Fruit fly (Drosophila melanogaster) whole organism, adult: Measurements from ENCODE around the gene Cypl.

Source experiments
- CG11617 ChIP-seq: fragments of 200-800 bp; sonication (Bioruptor generic); optimal IDR thresholded peaks from 2 replicates; lab custom pipeline; 2017; ENCODE audit warnings: mild to moderate bottlenecking, missing biosample characterization, missing genetic modification reagents, missing genetic modification characterization
- CG5204 ChIP-seq: fragments of 200-800 bp; sonication (Bioruptor generic); optimal IDR thresholded peaks from 2 replicates; lab custom pipeline; 2016; ENCODE audit warnings: missing biosample characterization, missing genetic modification characterization
- CG7045 ChIP-seq: fragments of 200-800 bp; sonication (Bioruptor generic); optimal IDR thresholded peaks from 2 replicates; lab custom pipeline; 2017; ENCODE audit warnings: missing biosample characterization, mild to moderate bottlenecking, missing genetic modification characterization
- CG7101 ChIP-seq: fragments of 200-800 bp; sonication (Bioruptor generic); optimal IDR thresholded peaks from 2 replicates; lab custom pipeline; 2018; ENCODE audit warnings: missing biosample characterization, mild to moderate bottlenecking, missing genetic modification characterization, moderate library complexity
- Mnt ChIP-seq: fragments of 200-800 bp; sonication (Bioruptor generic); optimal IDR thresholded peaks from 2 replicates; lab custom pipeline; 2016; ENCODE audit warnings: missing biosample characterization, mild to moderate bottlenecking, missing genetic modification characterization
- cnc ChIP-seq, 2 experiments: fragments of >200 bp; optimal IDR thresholded peaks; 2 replicates each; lab custom pipeline; 2017
- kay ChIP-seq: fragments of 200-800 bp; sonication (Bioruptor generic); peaks from one replicate; lab custom pipeline; 2016; ENCODE audit warnings: missing biosample characterization, missing genetic modification characterization, borderline replicate concordance
- ovo ChIP-seq: fragments of 200-800 bp; sonication (Bioruptor generic); optimal IDR thresholded peaks from 2 replicates; lab custom pipeline; 2016; ENCODE audit warnings: missing biosample characterization, missing genetic modification characterization
- tj ChIP-seq: fragments of 200-800 bp; sonication (Bioruptor generic); optimal IDR thresholded peaks from 3 replicates; lab custom pipeline; 2017; ENCODE audit warnings: missing biosample characterization, mild to moderate bottlenecking, missing genetic modification characterization, moderate library complexity
- toe ChIP-seq: fragments of 200-800 bp; sonication (Bioruptor generic); optimal IDR thresholded peaks from 2 replicates; lab custom pipeline; 2016; ENCODE audit warnings: missing biosample characterization, missing genetic modification characterization

DNA sequence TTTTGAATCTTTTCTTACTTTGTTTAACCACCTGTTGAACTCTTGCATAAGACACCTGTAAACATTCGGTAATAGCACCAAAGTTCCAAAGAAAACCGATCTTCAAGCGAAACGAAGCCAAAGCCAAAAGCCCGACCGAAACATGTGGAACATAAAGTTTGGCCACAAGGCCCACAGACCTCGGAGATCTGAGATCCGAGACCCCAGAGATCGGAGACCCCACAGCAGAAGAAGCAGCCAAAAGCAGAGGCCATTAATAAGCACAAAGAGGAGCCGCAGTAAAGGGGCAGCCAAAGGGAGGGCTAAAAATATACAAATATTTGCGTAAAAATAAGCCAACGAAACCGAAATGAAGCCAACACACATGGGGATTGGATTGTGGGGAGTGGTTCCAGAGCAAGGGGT is 31.9 kb downstream of the Cypl start:
- no peak for TF ChIP-seq CG7101 (tag; lab: Kevin White, UChicago)
- no peak for TF ChIP-seq ovo (GFP tag; lab: Kevin White, UChicago)
- TF ChIP-seq toe (GFP tag; lab: Kevin White, UChicago) = no peak
- TF ChIP-seq tj = no peak
- no peak for TF ChIP-seq cnc (optimal IDR thresholded peaks at IDR 0.05; lab: Kevin White, UChicago)
- TF ChIP-seq CG5204 = no peak
- no peak for TF ChIP-seq CG11617 (GFP tag; lab: Kevin White, UChicago)
- TF ChIP-seq Mnt (GFP tag; lab: Kevin White, UChicago) = no peak
- TF ChIP-seq CG7045 = no peak
- no peak for TF ChIP-seq kay (GFP tag; lab: Kevin White, UChicago)
